Worm (Caenorhabditis elegans) whole organism, L4/young adult: ENCODE data around the gene Y4C6B.3.

Experiments
- W03F9.2 ChIP-seq: fragments of 150-350 bp; optimal IDR thresholded peaks from 2 replicates; lab custom pipeline; 2014; ENCODE audit warnings: missing biosample characterization, missing genetic modification characterization
- dao-5 ChIP-seq: sonication (generic microtip); optimal IDR thresholded peaks from 2 replicates; lab custom pipeline; 2016; ENCODE audit warnings: missing genotype, missing genetic modification characterization, moderate library complexity, missing compliant biosample characterization
- him-1 ChIP-seq: sonication (generic microtip); optimal IDR thresholded peaks from 2 replicates; lab custom pipeline; 2016; ENCODE audit warnings: missing genotype, missing genetic modification reagents, missing genetic modification characterization, missing compliant biosample characterization

Gene Y4C6B.3

ce11 chrIV:5366567-5366966, 34.3 kb downstream of the Y4C6B.3 start, which contains the start of gene sand-1:
sand-1 (plus strand) TSS chrIV:5366867.
- TF ChIP-seq him-1 (tag; lab: Kevin White, UChicago) (no peak), W03F9.2 (no peak), dao-5 (tag; lab: Kevin White, UChicago) (no peak)

- TF ChIP-seq dao-5 (tag; lab: Kevin White, UChicago) (no peak), W03F9.2 (no peak), him-1 (tag; lab: Kevin White, UChicago) (no peak)
Observed at ce11 chrIV:5367899-5368298, 35.6 kb downstream of the Y4C6B.3 start.

- TF ChIP-seq dao-5 (tag; lab: Kevin White, UChicago) (no peak), W03F9.2 (peak; percentile 46), him-1 (tag; lab: Kevin White, UChicago) (no peak)
Observed at ce11 chrIV:5368860-5369259, 36.6 kb downstream of the Y4C6B.3 start.

ce11 chrIV:5369414-5369813, 37.1 kb downstream of the Y4C6B.3 start, which contains the start of gene F41H10.3:
F41H10.3 (plus strand) TSS chrIV:5369801.
- TF ChIP-seq W03F9.2 (no peak), dao-5 (tag; lab: Kevin White, UChicago) (no peak), him-1 (tag; lab: Kevin White, UChicago) (no peak)

ce11 chrIV:5370914-5371313, 38.6 kb downstream of the Y4C6B.3 start:
- TF ChIP-seq dao-5 (tag; lab: Kevin White, UChicago) (no peak), him-1 (tag; lab: Kevin White, UChicago) (no peak)

- TF ChIP-seq W03F9.2, result no peak
Observed at ce11 chrIV:5374321-5374720, 42.0 kb downstream of the Y4C6B.3 start.

ce11 chrIV:5374946-5375345, 42.7 kb downstream of the Y4C6B.3 start:
- no peak for TF ChIP-seq dao-5 (tag; lab: Kevin White, UChicago)
- TF ChIP-seq him-1 (tag; lab: Kevin White, UChicago), result no peak
- no peak for TF ChIP-seq W03F9.2

ce11 chrIV:5377062-5377461, 44.8 kb downstream of the Y4C6B.3 start, which contains the start of gene elo-5:
elo-5 (minus strand) TSS chrIV:5377117.
- TF ChIP-seq W03F9.2 (no peak), him-1 (tag; lab: Kevin White, UChicago) (no peak), dao-5 (tag; lab: Kevin White, UChicago) (no peak)

ce11 chrIV:5380140-5380539, 47.9 kb downstream of the Y4C6B.3 start:
- TF ChIP-seq him-1 (tag; lab: Kevin White, UChicago), result no peak
- no peak for TF ChIP-seq W03F9.2
- TF ChIP-seq dao-5 (tag; lab: Kevin White, UChicago), result no peak

- TF ChIP-seq him-1 (tag; lab: Kevin White, UChicago), result no peak
- no peak for TF ChIP-seq W03F9.2
- no peak for TF ChIP-seq dao-5 (tag; lab: Kevin White, UChicago)
Observed at ce11 chrIV:5381334-5381733, 49.1 kb downstream of the Y4C6B.3 start, which contains the start of gene F41H10.2. F41H10.2 (plus strand) TSS chrIV:5381634.

- TF ChIP-seq dao-5 (tag; lab: Kevin White, UChicago) (no peak), W03F9.2 (no peak), him-1 (tag; lab: Kevin White, UChicago) (no peak)
Observed at ce11 chrIV:5382609-5383008, 50.3 kb downstream of the Y4C6B.3 start, which contains the start of gene F41H10.1. F41H10.1 (plus strand) TSS chrIV:5382909.

ce11 chrIV:5385020-5385419, 52.7 kb downstream of the Y4C6B.3 start, which contains the start of gene F41H10.12:
F41H10.12 (plus strand) TSS chrIV:5385320.
- TF ChIP-seq him-1 (tag; lab: Kevin White, UChicago), result no peak
- TF ChIP-seq W03F9.2, result no peak
